Fruit fly (Drosophila melanogaster) whole organism, embryonic: ENCODE measurements around the gene TTLL1A.

Experiments
- CG1024 ChIP-seq: fragments of 200-800 bp; sonication (Bioruptor generic); IDR thresholded peaks from 2 replicates; pipeline ENCODE4 v1.3.6; 2022; ENCODE audit warnings: missing biosample characterization, missing genetic modification characterization
- CG31224 ChIP-seq: fragments of 200-800 bp; sonication (Bioruptor generic); IDR thresholded peaks from 2 replicates; pipeline ENCODE4 v1.3.6; 2022; ENCODE audit warnings: missing biosample characterization, missing genetic modification characterization
- CG7372 ChIP-seq: fragments of 200-800 bp; sonication (Bioruptor generic); IDR thresholded peaks from 2 replicates; pipeline ENCODE4 v1.3.6; 2022; ENCODE audit warnings: missing biosample characterization, missing genetic modification characterization
- Ets65A ChIP-seq: fragments of 200-800 bp; sonication (Bioruptor generic); peaks from one replicate; lab custom pipeline; 2016; ENCODE audit warnings: missing biosample characterization, missing genetic modification characterization
- cad ChIP-seq: fragments of >200 bp; optimal IDR thresholded peaks from 2 replicates; lab custom pipeline; 2017; ENCODE audit warnings: missing biosample characterization, missing genetic modification characterization
- cg ChIP-seq: fragments of 200-800 bp; sonication (Bioruptor generic); optimal IDR thresholded peaks from 3 replicates; lab custom pipeline; 2019; ENCODE audit warnings: missing biosample characterization, mild to moderate bottlenecking, missing genetic modification characterization, moderate library complexity
- kay ChIP-seq: fragments of 200-800 bp; sonication (Bioruptor generic); optimal IDR thresholded peaks from 2 replicates; lab custom pipeline; 2016; ENCODE audit warnings: missing biosample characterization, missing genetic modification characterization
- repo ChIP-seq: fragments of 200-800 bp; sonication (Bioruptor generic); optimal IDR thresholded peaks from 2 replicates; lab custom pipeline; 2016; ENCODE audit warnings: missing biosample characterization, missing genetic modification characterization
- slbo ChIP-seq: fragments of 200-800 bp; sonication (Bioruptor generic); IDR thresholded peaks from 2 replicates; pipeline ENCODE4 v1.3.6; 2022; ENCODE audit warnings: missing biosample characterization, missing genetic modification characterization

DNA sequence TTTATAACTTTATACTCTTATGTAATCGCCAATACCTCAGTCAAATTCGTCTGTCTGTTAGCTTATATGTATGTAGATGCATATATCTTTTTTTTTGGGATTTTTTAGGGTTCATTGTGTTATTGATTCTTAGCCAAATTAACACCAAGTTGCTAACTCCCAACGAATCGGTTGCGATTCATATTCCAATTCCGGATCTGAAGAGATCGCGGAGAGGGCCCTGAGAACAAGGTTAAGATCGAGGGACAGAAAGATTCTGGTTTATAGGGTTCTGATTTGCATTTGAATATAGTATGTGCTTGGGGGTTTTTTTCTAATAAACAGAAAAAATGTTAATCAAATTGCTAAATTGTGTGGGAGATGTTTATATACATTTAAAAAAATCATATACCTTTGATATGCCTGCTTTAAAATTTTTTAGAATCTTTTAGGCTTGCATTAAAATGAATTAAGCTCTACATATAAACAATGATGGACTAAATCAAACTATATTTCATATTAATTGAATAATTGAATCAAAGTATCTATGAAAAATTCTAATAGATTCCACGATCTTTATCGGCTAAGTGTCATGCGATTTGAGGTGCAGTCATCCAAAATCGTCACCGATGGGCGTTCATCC, 5.6 kb upstream of the TTLL1A start, which contains the start of gene CG32563:
- TF ChIP-seq repo (GFP tag; lab: Kevin White, UChicago), result no peak
- TF ChIP-seq CG31224 (GFP tag; lab: Robert Waterston, UW), result no peak
- peak; percentile 2 for TF ChIP-seq Ets65A
- no peak for TF ChIP-seq slbo (GFP tag; lab: Robert Waterston, UW)
- no peak for TF ChIP-seq cad
- TF ChIP-seq cg (GFP tag; lab: Kevin White, UChicago), result no peak
- TF ChIP-seq kay (GFP tag; lab: Kevin White, UChicago), result no peak
- TF ChIP-seq CG1024 (GFP tag; lab: Robert Waterston, UW), result no peak
- TF ChIP-seq CG7372, result no peak
